Worm (Caenorhabditis elegans): ENCODE data around the gene aman-1.
A peak's percentile ranks its signal among the peaks of the same experiment; 100 is the strongest.

Gene aman-1

ce11 chrX:4732752-4733151 lies at the start of gene aman-1:
Gene aman-1 (plus strand): TSS chrX:4733095.
- TF ChIP-seq tab-1 (GFP tag; IDR thresholded peaks at IDR 0.05) (no peak), flt-1 (GFP tag; IDR thresholded peaks at IDR 0.05) (no peak), T22C8.4 (GFP tag; IDR thresholded peaks at IDR 0.05) (no peak), ref-1 (GFP tag; conservative IDR thresholded peaks at IDR 0.05) (no peak), ztf-23 (GFP tag; IDR thresholded peaks at IDR 0.05) (no peak), ztf-29 (GFP tag; IDR thresholded peaks at IDR 0.05) (no peak), med-1 (GFP tag; optimal IDR thresholded peaks at IDR 0.05; ENCODE audit: insufficient read depth) (no peak), cog-1 (tag; optimal IDR thresholded peaks at IDR 0.05) (no peak)

- TF ChIP-seq ztf-23 (GFP tag; IDR thresholded peaks at IDR 0.05) (no peak), med-1 (GFP tag; optimal IDR thresholded peaks at IDR 0.05; ENCODE audit: insufficient read depth) (no peak), ztf-29 (GFP tag; IDR thresholded peaks at IDR 0.05) (no peak), klf-2 (GFP tag; conservative IDR thresholded peaks at IDR 0.05) (no peak), flt-1 (GFP tag; IDR thresholded peaks at IDR 0.05) (no peak)
These were observed 47.3 kb upstream of the aman-1 start for ce11 chrX:4685579-4685978.

DNA sequence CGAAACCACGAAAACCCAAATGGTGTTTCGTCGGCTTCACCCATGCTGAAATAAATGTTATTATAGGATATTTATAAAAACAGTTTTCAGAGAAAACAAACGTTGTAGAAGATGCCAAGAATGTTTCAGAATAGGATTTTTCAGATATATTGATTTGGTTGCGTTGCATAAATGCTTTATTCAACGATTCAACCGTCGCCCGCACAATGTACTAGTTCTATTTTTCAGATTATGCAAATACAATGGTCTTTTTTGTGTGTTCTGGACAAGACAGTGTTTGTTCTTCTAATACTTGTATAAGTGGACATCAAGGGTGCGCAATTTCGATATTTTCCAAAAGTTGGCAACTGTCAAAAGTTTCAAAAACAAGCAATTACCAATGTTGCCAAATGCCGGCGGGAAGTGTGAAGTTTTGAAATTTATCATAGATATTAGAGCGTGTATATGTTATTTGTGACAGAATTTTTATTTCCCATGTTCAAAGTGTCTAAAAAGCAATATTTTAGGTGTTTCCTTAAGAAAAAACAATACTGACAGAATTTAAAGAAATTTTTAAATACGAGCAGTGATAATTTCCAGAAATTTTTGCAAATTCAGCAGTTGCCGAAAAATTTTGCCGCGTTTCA lies 41.6 kb upstream of the aman-1 start, which contains the start of gene K02G10.5:
Gene K02G10.5, minus strand, starts transcription at position 51 of the 626 bp plus-strand sequence.
- TF ChIP-seq klf-2 (GFP tag; conservative IDR thresholded peaks at IDR 0.05) = no peak
- no peak for TF ChIP-seq ztf-23 (GFP tag; IDR thresholded peaks at IDR 0.05)
- TF ChIP-seq flt-1 (GFP tag; IDR thresholded peaks at IDR 0.05) = no peak
- TF ChIP-seq ztf-29 (GFP tag; IDR thresholded peaks at IDR 0.05) = no peak
- no peak for TF ChIP-seq med-1 (GFP tag; optimal IDR thresholded peaks at IDR 0.05; ENCODE audit: insufficient read depth)
- TF ChIP-seq T22C8.4 (GFP tag; IDR thresholded peaks at IDR 0.05) = no peak
- TF ChIP-seq tab-1 (GFP tag; IDR thresholded peaks at IDR 0.05) = no peak
- TF ChIP-seq ref-1 (GFP tag; conservative IDR thresholded peaks at IDR 0.05) = no peak
- no peak for TF ChIP-seq cog-1 (tag; optimal IDR thresholded peaks at IDR 0.05)

ce11 chrX:4694611-4695370 lies 38.1 kb upstream of the aman-1 start:
- TF ChIP-seq med-1 (GFP tag; optimal IDR thresholded peaks at IDR 0.05; ENCODE audit: insufficient read depth) = no peak
- TF ChIP-seq ztf-23 (GFP tag; IDR thresholded peaks at IDR 0.05) = no peak
- TF ChIP-seq cog-1 (tag; optimal IDR thresholded peaks at IDR 0.05) = no peak
- no peak for TF ChIP-seq klf-2 (GFP tag; conservative IDR thresholded peaks at IDR 0.05)
- TF ChIP-seq tab-1 (GFP tag; IDR thresholded peaks at IDR 0.05) = no peak
- no peak for TF ChIP-seq T22C8.4 (GFP tag; IDR thresholded peaks at IDR 0.05)
- no peak for TF ChIP-seq ztf-29 (GFP tag; IDR thresholded peaks at IDR 0.05)
- TF ChIP-seq flt-1 (GFP tag; IDR thresholded peaks at IDR 0.05) = no peak
- no peak for TF ChIP-seq ref-1 (GFP tag; conservative IDR thresholded peaks at IDR 0.05)

- TF ChIP-seq T22C8.4 (GFP tag; IDR thresholded peaks at IDR 0.05) = no peak
- TF ChIP-seq tab-1 (GFP tag; IDR thresholded peaks at IDR 0.05) = no peak
- TF ChIP-seq med-1 (GFP tag; optimal IDR thresholded peaks at IDR 0.05; ENCODE audit: insufficient read depth) = no peak
- no peak for TF ChIP-seq cog-1 (tag; optimal IDR thresholded peaks at IDR 0.05)
- no peak for TF ChIP-seq ztf-29 (GFP tag; IDR thresholded peaks at IDR 0.05)
- TF ChIP-seq klf-2 (GFP tag; conservative IDR thresholded peaks at IDR 0.05) = no peak
- no peak for TF ChIP-seq ref-1 (GFP tag; conservative IDR thresholded peaks at IDR 0.05)
- no peak for TF ChIP-seq flt-1 (GFP tag; IDR thresholded peaks at IDR 0.05)
- TF ChIP-seq ztf-23 (GFP tag; IDR thresholded peaks at IDR 0.05) = no peak
These were observed 34.6 kb upstream of the aman-1 start for ce11 chrX:4698271-4698670.

DNA sequence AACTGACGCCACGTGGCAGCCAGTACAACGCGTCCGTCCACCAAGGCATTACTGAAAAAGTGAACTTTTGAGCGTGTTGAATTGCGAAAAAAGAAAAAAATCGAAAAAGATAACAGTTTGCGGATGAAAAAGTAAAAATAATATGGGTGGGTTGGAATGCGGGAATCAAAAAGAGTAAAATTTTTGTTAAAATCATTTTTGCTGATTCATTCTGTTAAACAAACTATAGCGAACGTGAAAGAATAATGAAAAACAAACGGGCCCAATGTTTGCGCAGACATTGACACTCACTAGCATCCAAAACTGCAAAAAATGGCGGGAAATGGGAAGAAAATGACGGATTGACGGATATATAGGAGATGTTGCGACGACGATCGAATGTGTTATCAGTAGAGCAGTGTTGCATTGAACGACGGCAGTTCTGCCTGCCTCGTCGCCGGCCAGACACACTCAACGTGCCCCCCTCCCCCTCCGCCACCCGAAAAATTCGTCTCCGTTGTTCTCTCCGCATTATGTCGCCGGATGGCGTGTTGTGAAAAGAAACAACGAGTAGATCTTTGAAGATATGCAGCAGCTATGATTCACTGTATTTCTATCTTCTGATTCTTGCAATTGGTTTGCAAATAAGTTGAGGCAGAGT lies 33.4 kb upstream of the aman-1 start, which contains the start of gene hyl-2:
Gene hyl-2, minus strand, starts transcription at position 51 of the 640 bp plus-strand sequence.
- TF ChIP-seq ztf-23 (GFP tag; IDR thresholded peaks at IDR 0.05) (0 out of 2 replicates have a peak, but pooled peaks have one; percentile 31), ztf-29 (GFP tag; IDR thresholded peaks at IDR 0.05) (no peak)

DNA sequence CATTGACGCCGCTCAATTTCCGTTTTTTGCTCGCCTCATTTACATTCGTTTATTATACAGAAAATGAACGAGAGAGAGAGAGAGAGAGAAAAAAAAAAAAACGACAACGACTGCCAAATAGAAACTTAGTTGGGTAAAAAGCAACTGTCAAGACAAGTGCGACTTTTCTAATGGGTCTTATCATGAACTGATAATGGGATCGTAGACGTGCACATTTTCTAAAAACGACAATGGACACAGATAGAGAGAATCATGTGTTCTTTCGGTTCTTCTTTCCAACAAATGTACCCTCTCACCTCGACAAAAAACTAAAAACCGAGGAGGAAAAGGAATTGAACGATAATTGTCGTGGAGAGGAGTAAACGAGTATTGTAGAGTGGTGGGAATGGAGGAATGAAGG lies 32.8 kb upstream of the aman-1 start:
- TF ChIP-seq ztf-23 (GFP tag; IDR thresholded peaks at IDR 0.05) (no peak), flt-1 (GFP tag; IDR thresholded peaks at IDR 0.05) (no peak), cog-1 (tag; optimal IDR thresholded peaks at IDR 0.05) (no peak), klf-2 (GFP tag; conservative IDR thresholded peaks at IDR 0.05) (no peak), T22C8.4 (GFP tag; IDR thresholded peaks at IDR 0.05) (no peak), ref-1 (GFP tag; conservative IDR thresholded peaks at IDR 0.05) (no peak), med-1 (GFP tag; optimal IDR thresholded peaks at IDR 0.05; ENCODE audit: insufficient read depth) (no peak), ztf-29 (GFP tag; IDR thresholded peaks at IDR 0.05) (no peak), tab-1 (GFP tag; IDR thresholded peaks at IDR 0.05) (no peak)

DNA sequence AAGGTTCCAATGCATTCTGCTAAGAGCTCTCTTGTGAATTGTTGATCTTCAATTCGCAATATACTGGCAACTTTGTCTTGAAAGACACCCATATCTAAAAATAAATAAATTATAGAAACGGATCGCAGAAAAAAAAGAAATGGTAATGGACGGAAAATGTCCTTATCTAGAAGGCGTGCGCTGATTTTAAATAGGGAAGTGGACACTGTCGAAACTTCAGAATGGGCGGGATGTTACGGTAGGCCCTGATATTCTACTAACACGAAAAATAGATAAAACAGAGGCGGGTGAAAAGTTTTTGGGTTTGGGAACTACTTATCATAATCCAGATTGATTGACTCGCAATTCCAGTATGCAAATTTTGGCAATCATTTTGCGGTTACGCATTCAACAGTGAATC lies 28.0 kb upstream of the aman-1 start, which contains the start of gene aqp-8:
Gene aqp-8, minus strand, starts transcription at position 101 of the 400 bp plus-strand sequence.
- no peak for TF ChIP-seq T22C8.4 (GFP tag; IDR thresholded peaks at IDR 0.05)
- no peak for TF ChIP-seq tab-1 (GFP tag; IDR thresholded peaks at IDR 0.05)
- no peak for TF ChIP-seq cog-1 (tag; optimal IDR thresholded peaks at IDR 0.05)
- TF ChIP-seq flt-1 (GFP tag; IDR thresholded peaks at IDR 0.05) = no peak
- no peak for TF ChIP-seq klf-2 (GFP tag; conservative IDR thresholded peaks at IDR 0.05)
- no peak for TF ChIP-seq med-1 (GFP tag; optimal IDR thresholded peaks at IDR 0.05; ENCODE audit: insufficient read depth)

DNA sequence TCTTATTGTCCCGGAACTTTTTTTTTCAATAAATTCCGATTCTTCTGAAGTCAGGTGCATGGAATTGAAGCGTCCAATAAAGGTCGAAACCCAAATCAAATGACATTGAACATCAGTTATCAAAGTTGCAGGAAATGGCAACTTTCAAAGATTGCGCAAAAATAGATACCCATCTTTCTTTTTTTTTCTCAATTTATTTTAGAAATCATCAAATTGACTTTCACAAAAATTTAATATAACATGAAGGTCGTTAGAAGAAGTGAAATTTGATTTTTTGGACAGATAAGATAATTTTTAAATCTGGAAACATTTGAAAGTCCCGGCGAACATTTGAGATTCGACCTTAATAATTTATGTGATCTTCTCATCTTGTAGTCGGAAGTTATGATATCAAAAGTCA lies 27.2 kb upstream of the aman-1 start:
- no peak for TF ChIP-seq ref-1 (GFP tag; conservative IDR thresholded peaks at IDR 0.05)
- TF ChIP-seq cog-1 (tag; optimal IDR thresholded peaks at IDR 0.05) = no peak
- no peak for TF ChIP-seq tab-1 (GFP tag; IDR thresholded peaks at IDR 0.05)
- TF ChIP-seq flt-1 (GFP tag; IDR thresholded peaks at IDR 0.05) = no peak
- no peak for TF ChIP-seq ztf-23 (GFP tag; IDR thresholded peaks at IDR 0.05)
